Worm (Caenorhabditis elegans) whole organism, mixed stage, embryonic: Measurements from ENCODE around the gene C49A9.4.
"Not testable (repeated sequence)": the region's sequence is repeated elsewhere in the genome, so short reads cannot be mapped to it uniquely, and the experiment has no call there.

Experiments used
- bed-3 ChIP-seq: fragments of 200-800 bp; sonication (Bioruptor generic); optimal IDR thresholded peaks from 3 replicates; lab custom pipeline; 2018; ENCODE audit warnings: mild to moderate bottlenecking, missing genetic modification characterization, moderate library complexity, missing compliant biosample characterization
- blmp-1 ChIP-seq: fragments of 150-350 bp; optimal IDR thresholded peaks from 2 replicates; lab custom pipeline; 2014; ENCODE audit warnings: missing biosample characterization, missing genetic modification characterization
- ceh-43 ChIP-seq: fragments of 200-800 bp; sonication (Bioruptor generic); optimal IDR thresholded peaks from 2 replicates; lab custom pipeline; 2018; ENCODE audit warnings: mild to moderate bottlenecking, missing genetic modification characterization, moderate library complexity, missing compliant biosample characterization
- ces-1 ChIP-seq: fragments of 150-350 bp; optimal IDR thresholded peaks from 2 replicates; lab custom pipeline; 2014; ENCODE audit warnings: missing biosample characterization, missing genetic modification reagents, missing genetic modification characterization
- cnd-1 ChIP-seq: fragments of 200-800 bp; sonication (Bioruptor generic); optimal IDR thresholded peaks from 2 replicates; lab custom pipeline; 2018; ENCODE audit warnings: mild to moderate bottlenecking, missing genetic modification characterization, missing compliant biosample characterization
- drap-1 ChIP-seq: fragments of 200-800 bp; sonication (Bioruptor generic); optimal IDR thresholded peaks from 3 replicates; lab custom pipeline; 2018; ENCODE audit warnings: mild to moderate bottlenecking, missing genetic modification characterization, missing compliant biosample characterization
- elt-1 ChIP-seq: sonication (generic microtip); optimal IDR thresholded peaks from 2 replicates; lab custom pipeline; 2017; ENCODE audit warnings: missing genetic modification characterization, mild to moderate bottlenecking, missing compliant biosample characterization, antibody characterized with exemption, moderate library complexity, borderline replicate concordance; ENCODE audit not compliant: insufficient read depth
- elt-3 ChIP-seq: fragments of 150-350 bp; optimal IDR thresholded peaks from 2 replicates; lab custom pipeline; 2014; ENCODE audit warnings: missing biosample characterization, missing genetic modification characterization
- flh-1 ChIP-seq: fragments of 200-800 bp; sonication (Bioruptor generic); optimal IDR thresholded peaks from 2 replicates; lab custom pipeline; 2018; ENCODE audit warnings: mild to moderate bottlenecking, missing genetic modification characterization, moderate library complexity, missing compliant biosample characterization
- ham-2 ChIP-seq: fragments of 200-800 bp; sonication (Bioruptor generic); optimal IDR thresholded peaks from 2 replicates; lab custom pipeline; 2018; ENCODE audit warnings: mild to moderate bottlenecking, missing genetic modification characterization, missing compliant biosample characterization
- hlh-1 ChIP-seq: fragments of 150-350 bp; optimal IDR thresholded peaks from 2 replicates; lab custom pipeline; 2014; ENCODE audit warnings: missing biosample characterization, missing genetic modification reagents, missing genetic modification characterization
- lin-13 ChIP-seq: fragments of 150-350 bp; optimal IDR thresholded peaks from 2 replicates; lab custom pipeline; 2014; ENCODE audit warnings: missing biosample characterization, missing genetic modification characterization
- lin-32 ChIP-seq: fragments of 200-800 bp; sonication (Bioruptor generic); optimal IDR thresholded peaks from 2 replicates; lab custom pipeline; 2018; ENCODE audit warnings: mild to moderate bottlenecking, missing genetic modification characterization, missing compliant biosample characterization
- mep-1 ChIP-seq: fragments of 150-350 bp; optimal IDR thresholded peaks from 2 replicates; lab custom pipeline; 2017; ENCODE audit warnings: missing biosample characterization, missing genetic modification reagents, missing genetic modification characterization, inconsistent platforms
- mls-2 ChIP-seq: sonication (generic microtip); optimal IDR thresholded peaks from 2 replicates; lab custom pipeline; 2016; ENCODE audit warnings: mild to moderate bottlenecking, missing genetic modification characterization, moderate library complexity, missing compliant biosample characterization
- nhr-12 ChIP-seq: fragments of 150-350 bp; optimal IDR thresholded peaks from 2 replicates; lab custom pipeline; 2014; ENCODE audit warnings: missing biosample characterization, missing genetic modification characterization
- nhr-2 ChIP-seq: fragments of 150-350 bp; optimal IDR thresholded peaks from 2 replicates; lab custom pipeline; 2014; ENCODE audit warnings: missing biosample characterization, missing genetic modification characterization
- nhr-237 ChIP-seq: fragments of 150-350 bp; optimal IDR thresholded peaks from 2 replicates; lab custom pipeline; 2014; ENCODE audit warnings: missing biosample characterization, missing genetic modification characterization
- nhr-28 ChIP-seq: fragments of 150-350 bp; optimal IDR thresholded peaks from 2 replicates; lab custom pipeline; 2014; ENCODE audit warnings: missing biosample characterization, missing genetic modification characterization
- nhr-76 ChIP-seq: sonication (generic microtip); optimal IDR thresholded peaks from 2 replicates; lab custom pipeline; 2017; ENCODE audit warnings: missing biosample characterization, missing genetic modification characterization
- pha-4 ChIP-seq: fragments of 150-350 bp; optimal IDR thresholded peaks from 2 replicates; lab custom pipeline; 2018; ENCODE audit warnings: missing biosample characterization, missing genetic modification reagents, missing genetic modification characterization
- snpc-4 ChIP-seq: fragments of 150-350 bp; optimal IDR thresholded peaks from 2 replicates; lab custom pipeline; 2014; ENCODE audit warnings: missing biosample characterization, missing genetic modification characterization
- unc-120 ChIP-seq: sonication (generic microtip); optimal IDR thresholded peaks from 2 replicates; lab custom pipeline; 2017; ENCODE audit warnings: missing genetic modification characterization, missing compliant biosample characterization; ENCODE audit not compliant: poor library complexity, severe bottlenecking
- unc-39 ChIP-seq: fragments of 150-350 bp; optimal IDR thresholded peaks from 2 replicates; lab custom pipeline; 2014; ENCODE audit warnings: missing biosample characterization, missing genetic modification characterization
- unc-62 ChIP-seq: fragments of 150-350 bp; optimal IDR thresholded peaks from 2 replicates; lab custom pipeline; 2014; ENCODE audit warnings: missing biosample characterization, missing genetic modification reagents, missing genetic modification characterization
- zip-8 ChIP-seq: fragments of 150-350 bp; optimal IDR thresholded peaks from 2 replicates; lab custom pipeline; 2014; ENCODE audit warnings: missing biosample characterization, missing genetic modification characterization
- ztf-11 ChIP-seq: fragments of 150-350 bp; optimal IDR thresholded peaks from 2 replicates; lab custom pipeline; 2014; ENCODE audit warnings: missing biosample characterization, missing genetic modification characterization

The C49A9.4 gene

DNA sequence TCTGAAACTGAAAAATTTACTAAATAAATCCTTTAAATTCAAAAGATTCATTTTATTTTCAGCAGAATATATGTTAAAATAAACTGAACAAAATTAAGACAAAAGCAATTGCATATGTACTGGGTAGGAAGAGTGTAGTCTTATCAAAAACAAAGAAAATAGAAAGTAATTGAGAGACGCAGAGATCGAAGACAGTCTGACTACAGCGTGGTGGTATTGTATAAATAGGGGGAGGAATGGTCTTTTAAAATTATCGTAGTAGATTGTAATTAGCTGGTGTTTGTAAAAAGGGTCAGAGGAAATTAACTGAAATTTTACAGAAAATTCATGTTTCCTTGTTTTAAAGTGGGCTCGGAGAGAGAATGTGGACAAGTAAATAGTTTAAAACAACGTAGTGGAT is 29.0 kb downstream of the C49A9.4 start, which contains the start of gene acox-3:
TSS of gene acox-3 (minus strand) at position 7 of the 400 bp plus-strand sequence.
- TF ChIP-seq elt-1 (tag; lab: Kevin White, UChicago) (no peak), blmp-1 (no peak), snpc-4 (tag; lab: Kevin White, UChicago) (no peak), bed-3 (GFP tag; lab: Kevin White, UChicago) (no peak), unc-120 (tag; lab: Kevin White, UChicago) (no peak), nhr-28 (no peak)

DNA sequence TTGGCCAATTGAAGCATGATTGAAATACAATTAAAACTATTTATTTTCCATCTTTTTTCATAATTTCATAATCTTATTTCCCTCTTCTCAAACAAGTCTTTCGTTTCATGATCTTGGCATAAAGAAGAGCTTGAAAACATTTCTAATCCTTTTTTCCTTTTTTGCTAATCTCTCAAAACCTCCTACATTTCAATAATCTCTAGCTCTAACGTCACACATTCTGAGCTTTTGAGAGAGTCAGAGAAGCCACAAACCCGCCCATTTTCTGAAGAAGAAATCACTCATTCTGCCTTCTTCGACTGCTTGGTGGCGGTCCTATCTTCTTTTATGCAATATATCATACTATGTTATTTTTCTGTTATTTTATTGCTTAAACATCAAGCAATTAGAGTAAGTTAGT is 30.1 kb downstream of the C49A9.4 start, which contains the start of gene F58F9.1:
TSS of gene F58F9.1 (plus strand) at position 251 of the 400 bp plus-strand sequence.
- no peak for TF ChIP-seq drap-1 (GFP tag; lab: Kevin White, UChicago)
- no peak for TF ChIP-seq lin-32 (GFP tag; lab: Kevin White, UChicago)
- TF ChIP-seq unc-39 (tag; lab: Kevin White, UChicago) = no peak
- TF ChIP-seq ces-1 = peak; percentile 24
- no peak for TF ChIP-seq snpc-4 (tag; lab: Kevin White, UChicago)
- no peak for TF ChIP-seq ham-2 (GFP tag; lab: Kevin White, UChicago)

- TF ChIP-seq ceh-43 (GFP tag; lab: Kevin White, UChicago); bed-3 (GFP tag; lab: Kevin White, UChicago); nhr-2: not testable (repeated sequence)
Measured at ce11 chrIV:6253000-6253399, 33.5 kb downstream of the C49A9.4 start, which contains the start of gene T13A10.2. Gene T13A10.2, plus strand, starts transcription at chrIV:6253300.

DNA sequence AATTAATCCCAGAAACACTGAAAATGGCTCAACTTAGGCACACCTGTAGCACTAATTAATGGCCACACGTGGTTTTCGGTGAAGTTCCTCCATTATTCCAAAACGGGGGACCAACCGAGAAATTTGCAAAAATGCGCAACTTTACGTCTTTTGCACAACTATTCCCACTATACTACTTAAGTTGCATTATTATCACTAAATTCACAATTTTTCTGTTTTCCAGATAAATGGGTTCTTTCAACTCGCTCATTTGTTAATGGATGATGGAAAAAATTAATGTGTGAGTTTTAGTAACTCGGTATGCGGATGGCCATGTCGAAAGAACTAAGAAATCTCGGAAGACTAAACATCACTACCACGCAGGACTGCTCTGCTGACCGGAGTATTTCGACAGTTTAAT is 35.1 kb downstream of the C49A9.4 start, which contains the start of gene T13A10.64:
TSS of gene T13A10.64 (plus strand) at position 301 of the 400 bp plus-strand sequence.
- TF ChIP-seq zip-8 (tag; lab: Kevin White, UChicago) (no peak), nhr-237 (tag; lab: Kevin White, UChicago) (no peak), nhr-2 (no peak), pha-4 (tag; lab: Kevin White, UChicago) (no peak), ceh-43 (GFP tag; lab: Kevin White, UChicago) (no peak)

- TF ChIP-seq nhr-237 (tag; lab: Kevin White, UChicago) (no peak), ces-1 (no peak), lin-13 (tag; lab: Kevin White, UChicago) (no peak), unc-39 (tag; lab: Kevin White, UChicago) (no peak), unc-62 (no peak), pha-4 (tag; lab: Kevin White, UChicago) (no peak), nhr-28 (no peak), snpc-4 (tag; lab: Kevin White, UChicago) (no peak)
Measured at ce11 chrIV:6258967-6259366, 39.5 kb downstream of the C49A9.4 start.

DNA sequence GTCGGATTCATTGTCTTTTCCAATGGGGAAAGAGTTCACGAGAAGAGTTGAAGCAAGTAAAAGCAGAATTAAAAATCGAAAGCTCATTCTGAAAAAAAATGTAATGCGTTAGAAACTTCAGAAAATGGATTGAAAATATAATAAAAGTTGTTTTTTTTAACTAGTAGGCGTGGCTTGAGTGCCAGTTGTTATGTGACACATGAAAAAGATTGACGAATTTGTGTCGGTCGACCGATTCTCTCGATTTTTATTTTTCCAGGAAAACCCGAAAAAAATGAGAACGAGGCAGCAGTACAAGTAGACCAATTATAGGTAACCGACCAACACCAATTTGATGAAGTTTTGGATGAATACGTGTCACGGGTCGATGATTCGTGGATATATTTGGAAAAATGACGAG is 40.2 kb downstream of the C49A9.4 start, which contains the start of gene nlp-16:
TSS of gene nlp-16 (minus strand) at position 101 of the 400 bp plus-strand sequence.
- TF ChIP-seq nhr-76 (tag; lab: Kevin White, UChicago) (no peak), ztf-11 (no peak), hlh-1 (no peak), mep-1 (tag; lab: Kevin White, UChicago) (no peak), elt-3 (tag; lab: Kevin White, UChicago) (no peak), drap-1 (GFP tag; lab: Kevin White, UChicago) (no peak), nhr-28 (no peak), elt-1 (tag; lab: Kevin White, UChicago) (no peak), zip-8 (tag; lab: Kevin White, UChicago) (no peak), ham-2 (GFP tag; lab: Kevin White, UChicago) (no peak)

- TF ChIP-seq unc-39 (tag; lab: Kevin White, UChicago) (no peak), cnd-1 (tag; lab: Kevin White, UChicago) (no peak), flh-1 (no peak), nhr-28 (no peak), bed-3 (GFP tag; lab: Kevin White, UChicago) (no peak), nhr-237 (tag; lab: Kevin White, UChicago) (no peak), mls-2 (tag; lab: Kevin White, UChicago) (no peak), zip-8 (tag; lab: Kevin White, UChicago) (no peak), blmp-1 (no peak), unc-62 (no peak), nhr-12 (no peak), elt-3 (tag; lab: Kevin White, UChicago) (no peak), ham-2 (GFP tag; lab: Kevin White, UChicago) (no peak)
Measured at ce11 chrIV:6263244-6263643, 43.8 kb downstream of the C49A9.4 start, which contains the start of gene srv-28. Gene srv-28, minus strand, starts transcription at chrIV:6263344.
